Worm (Caenorhabditis elegans) whole organism, L3 larva: Measurements from ENCODE around the gene hil-6.

Experiments used
- ama-1 ChIP-seq: fragments of 150-350 bp; optimal IDR thresholded peaks from 2 replicates; lab custom pipeline; 2018
- fos-1 ChIP-seq: fragments of 150-350 bp; optimal IDR thresholded peaks from 2 replicates; lab custom pipeline; 2014; ENCODE audit warnings: missing biosample characterization, missing genetic modification characterization
- nhr-11 ChIP-seq: fragments of 150-350 bp; optimal IDR thresholded peaks from 2 replicates; lab custom pipeline; 2014; ENCODE audit warnings: missing biosample characterization, missing genetic modification characterization
- nhr-12 ChIP-seq: fragments of 150-350 bp; optimal IDR thresholded peaks from 2 replicates; lab custom pipeline; 2014; ENCODE audit warnings: missing biosample characterization, missing genetic modification characterization
- nhr-25 ChIP-seq: sonication (generic microtip); optimal IDR thresholded peaks from 2 replicates; lab custom pipeline; 2017; ENCODE audit warnings: missing biosample characterization, missing genetic modification characterization
- nhr-77 ChIP-seq: fragments of 150-350 bp; optimal IDR thresholded peaks from 2 replicates; lab custom pipeline; 2014; ENCODE audit warnings: missing biosample characterization, missing genetic modification characterization
- sea-2 ChIP-seq: fragments of 150-350 bp; sonication (generic microtip); optimal IDR thresholded peaks from 4 replicates; lab custom pipeline; 2014; ENCODE audit warnings: missing biosample characterization, missing genetic modification reagents, missing genetic modification characterization
- ztf-11 ChIP-seq: fragments of 150-350 bp; optimal IDR thresholded peaks from 2 replicates; lab custom pipeline; 2014; ENCODE audit warnings: missing biosample characterization, missing genetic modification characterization
- ztf-4 ChIP-seq: fragments of 150-350 bp; optimal IDR thresholded peaks from 2 replicates; lab custom pipeline; 2014; ENCODE audit warnings: missing biosample characterization, missing genetic modification characterization

ce11 chrV:2016428-2016827 is 14.9 kb downstream of the hil-6 start, which contains the start of gene F59A7.2:
- TF ChIP-seq nhr-12: no peak
- no peak for TF ChIP-seq nhr-77 (tag; lab: Kevin White, UChicago)
- no peak for TF ChIP-seq sea-2 (GFP tag; lab: Kevin White, UChicago)
- no peak for TF ChIP-seq ama-1 (lab: Kevin White, UChicago)
- no peak for TF ChIP-seq nhr-25 (tag; lab: Kevin White, UChicago)
- no peak for TF ChIP-seq ztf-4 (tag; lab: Kevin White, UChicago)
- TF ChIP-seq ztf-11 (tag; lab: Kevin White, UChicago): no peak
- TF ChIP-seq fos-1: no peak
- TF ChIP-seq nhr-11 (tag; lab: Kevin White, UChicago): no peak
